Fruit fly (Drosophila melanogaster) whole organism, embryonic: ENCODE data around the gene defl.
A peak's percentile ranks its signal among the peaks of the same experiment; 100 is the strongest.

Experiments
- Bteb2 ChIP-seq: fragments of 200-800 bp; sonication (Bioruptor generic); optimal IDR thresholded peaks from 2 replicates; lab custom pipeline; 2016; ENCODE audit warnings: missing biosample characterization, missing genetic modification characterization
- CG10209 ChIP-seq: fragments of 200-800 bp; sonication (Bioruptor generic); optimal IDR thresholded peaks from 3 replicates; lab custom pipeline; 2017; ENCODE audit warnings: missing biosample characterization, mild to moderate bottlenecking, missing genetic modification characterization, missing genetic modification reagents
- CG11504 ChIP-seq: fragments of 200-800 bp; sonication (Bioruptor generic); optimal IDR thresholded peaks from 3 replicates; lab custom pipeline; 2019; ENCODE audit warnings: missing biosample characterization, mild to moderate bottlenecking, missing genetic modification characterization, moderate library complexity
- CG11695 ChIP-seq: fragments of 200-800 bp; sonication (Bioruptor generic); IDR thresholded peaks from 3 replicates; pipeline ENCODE4 v1.3.6; 2022; ENCODE audit warnings: missing biosample characterization, missing genetic modification characterization
- CG12104 ChIP-seq: fragments of 200-800 bp; sonication (Bioruptor generic); optimal IDR thresholded peaks from 3 replicates; lab custom pipeline; 2016; ENCODE audit warnings: missing biosample characterization, missing genetic modification characterization
- CG12659 ChIP-seq: fragments of 200-800 bp; sonication (Bioruptor generic); optimal IDR thresholded peaks from 3 replicates; lab custom pipeline; 2017; ENCODE audit warnings: mild to moderate bottlenecking, missing biosample characterization, missing genetic modification reagents, missing genetic modification characterization
- CG12942 ChIP-seq: fragments of 200-800 bp; sonication (Bioruptor generic); optimal IDR thresholded peaks from 3 replicates; lab custom pipeline; 2016; ENCODE audit warnings: missing biosample characterization, missing genetic modification characterization
- CG13296 ChIP-seq: fragments of 200-800 bp; sonication (Bioruptor generic); optimal IDR thresholded peaks from 3 replicates; lab custom pipeline; 2018; ENCODE audit warnings: missing biosample characterization, mild to moderate bottlenecking, missing genetic modification characterization
- CG13894 ChIP-seq: fragments of 200-800 bp; sonication (Bioruptor generic); optimal IDR thresholded peaks from 3 replicates; lab custom pipeline; 2018; ENCODE audit warnings: missing biosample characterization, mild to moderate bottlenecking, missing genetic modification characterization, moderate library complexity
- CG15011 ChIP-seq: fragments of 200-800 bp; sonication (Bioruptor generic); optimal IDR thresholded peaks from 3 replicates; lab custom pipeline; 2018; ENCODE audit warnings: missing biosample characterization, mild to moderate bottlenecking, missing genetic modification characterization
- CG16815 ChIP-seq: fragments of 200-800 bp; sonication (Bioruptor generic); optimal IDR thresholded peaks from 3 replicates; lab custom pipeline; 2017; ENCODE audit warnings: missing biosample characterization, mild to moderate bottlenecking, missing genetic modification characterization
- CG18599 ChIP-seq: fragments of 200-800 bp; sonication (Bioruptor generic); optimal IDR thresholded peaks from 3 replicates; lab custom pipeline; 2017; ENCODE audit warnings: missing biosample characterization, missing genetic modification characterization, mild to moderate bottlenecking, moderate library complexity, missing genetic modification reagents
- CG2199 ChIP-seq: fragments of 200-800 bp; sonication (Bioruptor generic); IDR thresholded peaks from 3 replicates; pipeline ENCODE4 v1.3.6; 2022; ENCODE audit warnings: missing biosample characterization, missing genetic modification characterization
- CG30403 ChIP-seq: fragments of 200-800 bp; sonication (Bioruptor generic); optimal IDR thresholded peaks from 3 replicates; lab custom pipeline; 2016; ENCODE audit warnings: missing biosample characterization, missing genetic modification characterization
- CG32532 ChIP-seq: fragments of 200-800 bp; sonication (Bioruptor generic); IDR thresholded peaks from 2 replicates; pipeline ENCODE4 v1.3.6; 2022; ENCODE audit warnings: missing biosample characterization, missing genetic modification characterization
- CG3995 ChIP-seq: fragments of 200-800 bp; sonication (Bioruptor generic); optimal IDR thresholded peaks from 3 replicates; lab custom pipeline; 2016; ENCODE audit warnings: missing biosample characterization, missing genetic modification characterization
- CG4820 ChIP-seq: fragments of 200-800 bp; sonication (Bioruptor generic); optimal IDR thresholded peaks from 3 replicates; lab custom pipeline; 2016; ENCODE audit warnings: missing biosample characterization, missing genetic modification characterization
- CG6689 ChIP-seq: fragments of 200-800 bp; sonication (Bioruptor generic); IDR thresholded peaks from 2 replicates; pipeline ENCODE4 v1.3.6; 2022; ENCODE audit warnings: missing biosample characterization, missing genetic modification characterization
- CG7786 ChIP-seq: fragments of 200-800 bp; sonication (Bioruptor generic); optimal IDR thresholded peaks from 2 replicates; lab custom pipeline; 2016; ENCODE audit warnings: missing biosample characterization, missing genetic modification characterization
- CG9817 ChIP-seq: fragments of 200-800 bp; sonication (Bioruptor generic); optimal IDR thresholded peaks from 2 replicates; lab custom pipeline; 2018; ENCODE audit warnings: missing biosample characterization, mild to moderate bottlenecking, missing genetic modification characterization, moderate library complexity
- CG9932 ChIP-seq: fragments of 200-800 bp; sonication (Bioruptor generic); IDR thresholded peaks from 2 replicates; pipeline ENCODE4 v1.3.6; 2022; ENCODE audit warnings: missing biosample characterization, missing genetic modification characterization
- D19B ChIP-seq: fragments of 200-800 bp; sonication (Bioruptor generic); optimal IDR thresholded peaks from 2 replicates; lab custom pipeline; 2017; ENCODE audit warnings: missing biosample characterization, mild to moderate bottlenecking, missing genetic modification characterization
- Dad ChIP-seq: fragments of 200-800 bp; sonication (Bioruptor generic); optimal IDR thresholded peaks from 3 replicates; lab custom pipeline; 2016; ENCODE audit warnings: missing biosample characterization, missing genetic modification characterization
- Ets65A ChIP-seq: fragments of 200-800 bp; sonication (Bioruptor generic); peaks from one replicate; lab custom pipeline; 2016; ENCODE audit warnings: missing biosample characterization, missing genetic modification characterization
- Hmx ChIP-seq: fragments of 200-800 bp; sonication (Bioruptor generic); optimal IDR thresholded peaks from 2 replicates; lab custom pipeline; 2016; ENCODE audit warnings: missing biosample characterization, missing genetic modification characterization
- MESR4 ChIP-seq: fragments of 200-800 bp; sonication (Bioruptor generic); optimal IDR thresholded peaks from 2 replicates; lab custom pipeline; 2018; ENCODE audit warnings: missing biosample characterization, mild to moderate bottlenecking, missing genetic modification characterization, moderate library complexity
- Med ChIP-seq: fragments of 200-800 bp; sonication (Bioruptor generic); peaks from one replicate; lab custom pipeline; 2016; ENCODE audit warnings: missing biosample characterization, missing genetic modification characterization, mild to moderate bottlenecking, inconsistent platforms, moderate library complexity
- NK7.1 ChIP-seq: fragments of 200-800 bp; sonication (Bioruptor generic); optimal IDR thresholded peaks from 3 replicates; lab custom pipeline; 2016; ENCODE audit warnings: missing biosample characterization, missing genetic modification characterization
- Opbp ChIP-seq: fragments of 200-800 bp; sonication (Bioruptor generic); IDR thresholded peaks from 3 replicates; pipeline ENCODE4 v1.3.6; 2022; ENCODE audit warnings: missing biosample characterization, missing genetic modification characterization; ENCODE audit not compliant: partially characterized antibody
- Pdp1 ChIP-seq, 2 experiments: fragments of 200-800 bp; sonication (Bioruptor generic); optimal IDR thresholded peaks; 3 replicates each; lab custom pipeline; 2016; ENCODE audit warnings: missing biosample characterization in 2 of 2, missing genetic modification characterization in 2 of 2, mild to moderate bottlenecking in 1 of 2, moderate library complexity in 1 of 2
- Rfx ChIP-seq: fragments of 200-800 bp; sonication (Bioruptor generic); IDR thresholded peaks from 2 replicates; pipeline ENCODE4 v1.3.6; 2022; ENCODE audit warnings: missing biosample characterization, missing genetic modification characterization
- Side ChIP-seq: fragments of 200-800 bp; sonication (Bioruptor generic); optimal IDR thresholded peaks from 2 replicates; lab custom pipeline; 2016; ENCODE audit warnings: missing biosample characterization, missing genetic modification characterization
- Sry-δ ChIP-seq: fragments of 200-800 bp; sonication (Bioruptor generic); optimal IDR thresholded peaks from 2 replicates; lab custom pipeline; 2016; ENCODE audit warnings: missing biosample characterization, missing genetic modification characterization
- Tbp ChIP-seq: fragments of >200 bp; optimal IDR thresholded peaks from 2 replicates; lab custom pipeline; 2018; ENCODE audit warnings: missing biosample characterization, missing genetic modification characterization
- bcd ChIP-seq: fragments of 200-800 bp; sonication (Bioruptor generic); optimal IDR thresholded peaks from 2 replicates; lab custom pipeline; 2017; ENCODE audit warnings: missing biosample characterization, mild to moderate bottlenecking, missing genetic modification characterization
- bsh ChIP-seq, 2 experiments: fragments of 200-800 bp; sonication (Bioruptor generic); optimal IDR thresholded peaks; 2 replicates each; lab custom pipeline; 2017 to 2018; ENCODE audit warnings: mild to moderate bottlenecking in 2 of 2, missing biosample characterization in 2 of 2, missing genetic modification characterization in 2 of 2, moderate library complexity in 1 of 2
- cato ChIP-seq: fragments of 200-800 bp; sonication (Bioruptor generic); optimal IDR thresholded peaks from 2 replicates; lab custom pipeline; 2016; ENCODE audit warnings: missing biosample characterization, missing genetic modification characterization, borderline replicate concordance
- crol ChIP-seq: fragments of 200-800 bp; sonication (Bioruptor generic); IDR thresholded peaks from 2 replicates; pipeline ENCODE4 v1.3.6; 2022; ENCODE audit warnings: missing biosample characterization, missing genetic modification characterization
- esg ChIP-seq: fragments of 200-800 bp; sonication (Bioruptor generic); conservative IDR thresholded peaks from 2 replicates; pipeline ENCODE4 v1.3.6; 2022; ENCODE audit warnings: missing biosample characterization, missing genetic modification characterization
- gem ChIP-seq: fragments of 200-800 bp; sonication (Bioruptor generic); optimal IDR thresholded peaks from 2 replicates; lab custom pipeline; 2019; ENCODE audit warnings: missing biosample characterization, mild to moderate bottlenecking, missing genetic modification characterization, moderate library complexity
- gfzf ChIP-seq: fragments of 200-800 bp; sonication (Bioruptor generic); optimal IDR thresholded peaks from 2 replicates; lab custom pipeline; 2016; ENCODE audit warnings: missing biosample characterization, mild to moderate bottlenecking, missing genetic modification characterization, moderate library complexity
- ham ChIP-seq: fragments of 200-800 bp; sonication (Bioruptor generic); IDR thresholded peaks from 2 replicates; pipeline ENCODE4 v1.3.6; 2022; ENCODE audit warnings: missing biosample characterization, missing genetic modification characterization
- ind ChIP-seq: fragments of 200-800 bp; sonication (Bioruptor generic); optimal IDR thresholded peaks from 3 replicates; lab custom pipeline; 2016; ENCODE audit warnings: missing biosample characterization, missing genetic modification characterization
- lilli ChIP-seq: fragments of 200-800 bp; sonication (Bioruptor generic); optimal IDR thresholded peaks from 3 replicates; lab custom pipeline; 2016; ENCODE audit warnings: missing biosample characterization, missing genetic modification characterization
- lola ChIP-seq, 3 experiments: fragments of >200 bp in 2 of 3; fragments of 200-800 bp in 1 of 3; sonication (Bioruptor generic) in 1 of 3; optimal IDR thresholded peaks; 2 replicates each; lab custom pipeline; 2017 to 2019; ENCODE audit warnings: missing biosample characterization in 3 of 3, missing genetic modification characterization in 3 of 3, mild to moderate bottlenecking in 1 of 3, moderate library complexity in 1 of 3
- org-1 ChIP-seq: fragments of 200-800 bp; sonication (Bioruptor generic); optimal IDR thresholded peaks from 2 replicates; lab custom pipeline; 2017; ENCODE audit warnings: missing biosample characterization, missing genetic modification characterization
- pnt ChIP-seq: fragments of 200-800 bp; sonication (Bioruptor generic); optimal IDR thresholded peaks from 3 replicates; lab custom pipeline; 2016; ENCODE audit warnings: missing biosample characterization, missing genetic modification characterization
- prd ChIP-seq, 3 experiments: fragments of >200 bp in 2 of 3; fragments of 200-800 bp in 1 of 3; sonication (Bioruptor generic) in 1 of 3; optimal IDR thresholded peaks in 2 of 3; IDR thresholded peaks in 1 of 3; 2 replicates in 2 of 3; 3 replicates in 1 of 3; pipeline versions ENCODE4 v1.3.6 to Lab custom; 2017 to 2022; ENCODE audit warnings: missing biosample characterization in 1 of 3, missing genetic modification characterization in 1 of 3
- rib ChIP-seq: fragments of 200-800 bp; sonication (Bioruptor generic); IDR thresholded peaks from 2 replicates; pipeline ENCODE4 v1.3.6; 2022; ENCODE audit warnings: missing biosample characterization, missing genetic modification characterization

defl gene

dm6 chr3L:9690798-9691475 is 32.3 kb upstream of the defl start (continued):
- TF ChIP-seq prd (optimal IDR thresholded peaks at IDR 0.05; lab: Kevin White, UChicago) (no peak), prd (GFP tag; IDR thresholded peaks at IDR 0.05; lab: Robert Waterston, UW) (peak; percentile 18; the same call in 1 of the 3 replicates), Dad (GFP tag; lab: Kevin White, UChicago) (no peak), CG12104 (GFP tag; lab: Kevin White, UChicago) (peak; percentile 9), CG6689 (GFP tag; lab: Robert Waterston, UW) (peak; percentile 13; the same call in 1 of the 2 replicates), lilli (GFP tag; lab: Kevin White, UChicago) (peak; percentile 40), CG13296 (GFP tag; lab: Kevin White, UChicago) (peak; percentile 50), CG12942 (GFP tag; lab: Kevin White, UChicago) (no peak), CG15011 (GFP tag; lab: Kevin White, UChicago) (no peak), Bteb2 (GFP tag; lab: Kevin White, UChicago) (peak; percentile 39), CG16815 (GFP tag; lab: Kevin White, UChicago) (no peak), Side (GFP tag; lab: Kevin White, UChicago) (peak; percentile 5), Opbp (GFP tag; lab: Robert Waterston, UW) (no peak), CG10209 (GFP tag; lab: Kevin White, UChicago) (peak; percentile 46), cato (GFP tag; lab: Kevin White, UChicago) (no peak), bcd (GFP tag; lab: Kevin White, UChicago) (peak; percentile 5), org-1 (GFP tag; lab: Kevin White, UChicago) (peak; percentile 18), CG32532 (peak; percentile 50; the same call in 1 of the 2 replicates), CG30403 (GFP tag; lab: Kevin White, UChicago) (peak; percentile 46), NK7.1 (no peak), CG11504 (tag; lab: Kevin White, UChicago) (no peak), crol (GFP tag; lab: Robert Waterston, UW) (peak; percentile 65), CG4820 (GFP tag; lab: Kevin White, UChicago) (no peak), Pdp1 (GFP tag; optimal IDR thresholded peaks at IDR 0.05; lab: Kevin White, UChicago) (peak in 1 of 2 experiments; percentile 15), gem (peak; percentile 69), gfzf (no peak), Med (peak; percentile 73), CG9817 (tag; lab: Kevin White, UChicago) (peak; percentile 18), D19B (peak; percentile 39), CG18599 (GFP tag; lab: Kevin White, UChicago) (peak; percentile 73), rib (no peak), CG3995 (GFP tag; lab: Kevin White, UChicago) (peak; percentile 6), lola (GFP tag; optimal IDR thresholded peaks at IDR 0.05; lab: Kevin White, UChicago) (no peak), Rfx (GFP tag; lab: Robert Waterston, UW) (peak; percentile 41), Hmx (GFP tag; lab: Kevin White, UChicago) (peak; percentile 30), CG12659 (peak; percentile 58), CG2199 (GFP tag; lab: Robert Waterston, UW) (no peak), bsh (GFP tag; optimal IDR thresholded peaks at IDR 0.05; lab: Kevin White, UChicago) (no peak), CG11695 (GFP tag; lab: Robert Waterston, UW) (0 out of 3 replicates have a peak, but pooled peaks have one; percentile 40), MESR4 (GFP tag; lab: Kevin White, UChicago) (no peak), esg (no peak; the same call in 1 of the 2 replicates), Ets65A (GFP tag; lab: Kevin White, UChicago) (no peak), ham (GFP tag; lab: Robert Waterston, UW) (no peak), CG7786 (GFP tag; lab: Kevin White, UChicago) (peak; percentile 28), Sry-δ (no peak), Tbp (GFP tag; lab: Kevin White, UChicago) (no peak), ind (GFP tag; lab: Kevin White, UChicago) (peak; percentile 18), CG9932 (GFP tag; lab: Robert Waterston, UW) (peak; percentile 34; the same call in 1 of the 2 replicates), CG13894 (tag; lab: Kevin White, UChicago) (no peak), pnt (GFP tag; lab: Kevin White, UChicago) (no peak)
